Worm (Caenorhabditis elegans): ENCODE measurements around the gene F28F5.4.

DNA sequence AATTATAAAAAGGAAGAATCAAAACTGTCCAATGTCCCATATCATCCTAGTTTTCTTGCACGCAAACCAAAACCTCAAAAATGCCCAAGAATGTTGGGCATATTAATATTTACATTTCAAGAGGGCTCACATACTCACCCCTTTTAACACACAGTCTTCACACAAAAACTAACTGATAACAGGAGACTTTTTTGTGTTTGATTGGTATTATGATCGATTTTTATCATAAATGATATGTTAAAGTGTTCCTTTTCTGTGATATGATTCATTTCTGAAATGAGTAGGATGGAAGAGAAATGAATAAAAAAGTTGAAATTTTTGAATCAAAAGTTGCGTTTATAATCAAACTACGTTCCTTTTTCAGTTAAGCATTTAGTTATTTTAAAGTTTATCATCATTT, 13.7 kb downstream of the F28F5.4 start:
- TF ChIP-seq repo-1 (tag; optimal IDR thresholded peaks at IDR 0.05) (no peak), lin-40 (tag; optimal IDR thresholded peaks at IDR 0.05) (no peak), unc-62 (GFP tag; optimal IDR thresholded peaks at IDR 0.05) (no peak), F22D6.2 (tag; optimal IDR thresholded peaks at IDR 0.05) (no peak), snpc-3.4 (tag; optimal IDR thresholded peaks at IDR 0.05) (no peak), mcd-1 (GFP tag; IDR thresholded peaks at IDR 0.05) (no peak)

Measured in whole organism, young adult.